Fruit fly (Drosophila melanogaster) whole organism, adult: Measurements from ENCODE around the gene TkR99D.

Source experiments
- CG12768 ChIP-seq: fragments of 200-800 bp; sonication (Bioruptor generic); optimal IDR thresholded peaks from 2 replicates; lab custom pipeline; 2017; ENCODE audit warnings: missing biosample characterization, missing genetic modification characterization, mild to moderate bottlenecking, moderate library complexity, missing genetic modification reagents
- CG1620 ChIP-seq: fragments of 200-800 bp; sonication (Bioruptor generic); optimal IDR thresholded peaks from 2 replicates; lab custom pipeline; 2016; ENCODE audit warnings: missing biosample characterization, missing genetic modification characterization
- pad ChIP-seq: fragments of 200-800 bp; sonication (Bioruptor generic); optimal IDR thresholded peaks from 3 replicates; lab custom pipeline; 2017; ENCODE audit warnings: missing biosample characterization, missing genetic modification characterization, mild to moderate bottlenecking, moderate library complexity, missing genetic modification reagents
- toe ChIP-seq: fragments of 200-800 bp; sonication (Bioruptor generic); optimal IDR thresholded peaks from 2 replicates; lab custom pipeline; 2016; ENCODE audit warnings: missing biosample characterization, missing genetic modification characterization

DNA sequence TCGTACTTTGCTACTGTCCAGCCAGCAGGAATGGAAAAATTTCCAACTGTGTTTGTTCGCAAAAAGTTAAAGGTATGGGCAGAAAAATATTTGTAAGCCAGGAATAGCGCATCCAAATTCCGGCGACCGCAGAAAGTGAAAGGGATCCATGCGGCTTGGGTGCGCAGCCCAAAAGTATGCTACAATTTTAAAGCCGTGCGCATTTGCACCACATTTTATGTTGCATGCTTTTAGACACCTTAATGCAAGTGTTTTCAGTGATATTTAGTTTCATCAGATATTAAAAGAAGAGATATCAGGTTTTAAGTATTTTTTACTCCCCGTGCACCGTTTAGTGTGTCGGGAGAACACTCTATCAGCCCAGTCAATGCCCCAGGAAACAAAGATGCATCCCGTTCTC is 6.1 kb downstream of the TkR99D start:
- TF ChIP-seq pad (GFP tag; lab: Kevin White, UChicago) (no peak), CG1620 (GFP tag; lab: Kevin White, UChicago) (no peak), CG12768 (GFP tag; lab: Kevin White, UChicago) (no peak), toe (GFP tag; lab: Kevin White, UChicago) (no peak)
